Worm (Caenorhabditis elegans): ENCODE measurements around the gene Y43F8B.24.

ce11 chrV:19410663-19411062 is 46.6 kb upstream of the Y43F8B.24 start, which contains the start of gene C25F9.5:
- TF ChIP-seq ama-1 (optimal IDR thresholded peaks at IDR 0.05): no peak
- TF ChIP-seq ceh-13 (GFP tag; optimal IDR thresholded peaks at IDR 0.05): no peak
- TF ChIP-seq hnd-1 (tag; optimal IDR thresholded peaks at IDR 0.05): no peak
- no peak for TF ChIP-seq B0310.2 (tag; optimal IDR thresholded peaks at IDR 0.05)
- no peak for TF ChIP-seq flt-1 (GFP tag; IDR thresholded peaks at IDR 0.05)
- no peak for TF ChIP-seq aly-1 (tag; optimal IDR thresholded peaks at IDR 0.05)
- no peak for TF ChIP-seq tbx-37 (GFP tag; conservative IDR thresholded peaks at IDR 0.05)
- TF ChIP-seq tra-4 (tag; optimal IDR thresholded peaks at IDR 0.05): no peak
- no peak for TF ChIP-seq ets-7 (tag; optimal IDR thresholded peaks at IDR 0.05)
- TF ChIP-seq hmg-4 (GFP tag; optimal IDR thresholded peaks at IDR 0.05): no peak
- no peak for TF ChIP-seq pes-1 (GFP tag; IDR thresholded peaks at IDR 0.05)
- no peak for TF ChIP-seq scrt-1 (GFP tag; IDR thresholded peaks at IDR 0.05)
- TF ChIP-seq ceh-36 (tag; optimal IDR thresholded peaks at IDR 0.05): no peak
- TF ChIP-seq F13C5.2 (tag; optimal IDR thresholded peaks at IDR 0.05): no peak
